Fruit fly (Drosophila melanogaster): ENCODE results near the gene CG42724.

Gene CG42724

dm6 chr3R:6416242-6416641 is 48.2 kb upstream of the CG42724 start (continued):
- TF ChIP-seq CG32772 (GFP tag; IDR thresholded peaks at IDR 0.05) = peak; percentile 70
- peak; percentile 87 for TF ChIP-seq CG7839 (tag; optimal IDR thresholded peaks at IDR 0.05)
- peak; percentile 82 for TF ChIP-seq PHDP (tag; optimal IDR thresholded peaks at IDR 0.05)
- peak; percentile 54 for TF ChIP-seq CG1602 (GFP tag; optimal IDR thresholded peaks at IDR 0.05)
- TF ChIP-seq CG11504 (tag; optimal IDR thresholded peaks at IDR 0.05) = peak; percentile 78
- TF ChIP-seq ttk (GFP tag; IDR thresholded peaks at IDR 0.05) = peak; percentile 79
- peak; percentile 48 for TF ChIP-seq CG16863 (GFP tag; optimal IDR thresholded peaks at IDR 0.05)
- TF ChIP-seq seq (GFP tag; IDR thresholded peaks at IDR 0.05) = peak; percentile 77
- no peak for TF ChIP-seq tup (GFP tag; optimal IDR thresholded peaks at IDR 0.05)
- TF ChIP-seq CG13287 (GFP tag; IDR thresholded peaks at IDR 0.05; ENCODE audit: partially characterized antibody) = no peak
- peak; percentile 74 for TF ChIP-seq CG9727 (GFP tag; optimal IDR thresholded peaks at IDR 0.05)
- TF ChIP-seq unc-4 (GFP tag; IDR thresholded peaks at IDR 0.05; ENCODE audit: partially characterized antibody) = no peak
- TF ChIP-seq CG14667 (GFP tag; IDR thresholded peaks at IDR 0.05) = peak; percentile 76
- TF ChIP-seq NfI (GFP tag; optimal IDR thresholded peaks at IDR 0.05) = peak; percentile 82
- peak; percentile 38 for TF ChIP-seq CG7928 (GFP tag; optimal IDR thresholded peaks at IDR 0.05)
- peak; percentile 42 for TF ChIP-seq vfl (GFP tag; optimal IDR thresholded peaks at IDR 0.05)
- TF ChIP-seq cwo (GFP tag; optimal IDR thresholded peaks at IDR 0.05) = peak; percentile 85
- TF ChIP-seq Six4 (GFP tag; optimal IDR thresholded peaks at IDR 0.05) = peak; percentile 42
- TF ChIP-seq CG14014 (GFP tag; IDR thresholded peaks at IDR 0.05) = peak; percentile 87
- peak; percentile 57 for TF ChIP-seq CG18262 (tag; optimal IDR thresholded peaks at IDR 0.05)
- no peak for TF ChIP-seq sqz (GFP tag; optimal IDR thresholded peaks at IDR 0.05)
- no peak for TF ChIP-seq br (optimal IDR thresholded peaks at IDR 0.05)
- TF ChIP-seq croc (GFP tag; conservative IDR thresholded peaks at IDR 0.05) = peak; percentile 51; the same call in 2 of the 3 replicates
- TF ChIP-seq trem (tag; optimal IDR thresholded peaks at IDR 0.05) = no peak
- TF ChIP-seq Adf1 (GFP tag; IDR thresholded peaks at IDR 0.05) = peak; percentile 49
- peak; percentile 60; the same call in 1 of the 2 replicates for TF ChIP-seq Oaz (GFP tag; IDR thresholded peaks at IDR 0.05)
- peak; percentile 66; the same call in 1 of the 3 replicates for TF ChIP-seq C15 (GFP tag; IDR thresholded peaks at IDR 0.05)
- peak; percentile 68 for TF ChIP-seq CG13424 (tag; optimal IDR thresholded peaks at IDR 0.05)
- no peak for TF ChIP-seq Kr (GFP tag; optimal IDR thresholded peaks at IDR 0.05)
- peak; percentile 41 for TF ChIP-seq CG1792 (GFP tag; optimal IDR thresholded peaks at IDR 0.05)
- TF ChIP-seq CG14441 (GFP tag; IDR thresholded peaks at IDR 0.05) = peak; percentile 79
- peak; percentile 76 for TF ChIP-seq Aef1 (GFP tag; IDR thresholded peaks at IDR 0.05)
- peak; percentile 77 for TF ChIP-seq unpg (GFP tag; optimal IDR thresholded peaks at IDR 0.05)
- TF ChIP-seq NFAT (GFP tag; IDR thresholded peaks at IDR 0.05) = peak; percentile 63
- 0 out of 2 replicates have a peak, but pooled peaks have one; percentile 28 for TF ChIP-seq danr (GFP tag; IDR thresholded peaks at IDR 0.05)
- peak; percentile 87 for TF ChIP-seq Dbx (GFP tag; IDR thresholded peaks at IDR 0.05)
- no peak for TF ChIP-seq gt (GFP tag; IDR thresholded peaks at IDR 0.05)
- TF ChIP-seq Hmr (GFP tag; optimal IDR thresholded peaks at IDR 0.05) = peak; percentile 93
- no peak for TF ChIP-seq sim (GFP tag; IDR thresholded peaks at IDR 0.05)
- peak; percentile 82 for TF ChIP-seq CrebB (tag; optimal IDR thresholded peaks at IDR 0.05)
- peak; percentile 53 for TF ChIP-seq CG4854 (GFP tag; optimal IDR thresholded peaks at IDR 0.05)
- peak; percentile 69 for TF ChIP-seq Side (GFP tag; optimal IDR thresholded peaks at IDR 0.05)
- TF ChIP-seq Eip74EF (GFP tag; optimal IDR thresholded peaks at IDR 0.05) = peak in 1 of 2 experiments; percentile 18
- TF ChIP-seq pb (GFP tag; optimal IDR thresholded peaks at IDR 0.05) = peak; percentile 89
- TF ChIP-seq stc (GFP tag; IDR thresholded peaks at IDR 0.05) = peak; percentile 81
- TF ChIP-seq CG15011 (GFP tag; optimal IDR thresholded peaks at IDR 0.05) = peak; percentile 64
- TF ChIP-seq da (GFP tag; optimal IDR thresholded peaks at IDR 0.05) = no peak
- TF ChIP-seq E2f1 (GFP tag; IDR thresholded peaks at IDR 0.05) = peak; percentile 73
- peak; percentile 15 for TF ChIP-seq CG6254 (GFP tag; optimal IDR thresholded peaks at IDR 0.05)
- peak; percentile 86 for TF ChIP-seq Rx (GFP tag; IDR thresholded peaks at IDR 0.05)
- TF ChIP-seq zfh2 (GFP tag; optimal IDR thresholded peaks at IDR 0.05) = peak; percentile 66
- TF ChIP-seq CG10462 (GFP tag; optimal IDR thresholded peaks at IDR 0.05) = peak; percentile 18
